Worm (Caenorhabditis elegans) whole organism, young adult: ENCODE data around the gene str-10.

Source experiments
- C06A6.2 ChIP-seq: fragments of 200-800 bp; sonication (Bioruptor generic); conservative IDR thresholded peaks from 2 replicates; pipeline ENCODE4 v1.3.6; 2022; ENCODE audit warnings: missing genetic modification characterization, missing compliant biosample characterization
- C17E4.6 ChIP-seq: fragments of 200-800 bp; sonication (Bioruptor generic); IDR thresholded peaks from 2 replicates; pipeline ENCODE4 v1.3.6; 2022; ENCODE audit warnings: missing genetic modification reagents, missing genetic modification characterization, missing compliant biosample characterization
- F52B5.7 ChIP-seq: sonication (generic microtip); optimal IDR thresholded peaks from 2 replicates; lab custom pipeline; 2016; ENCODE audit warnings: mild to moderate bottlenecking, missing genetic modification characterization, missing compliant biosample characterization
- F55B11.4 ChIP-seq: sonication (generic microtip); optimal IDR thresholded peaks from 2 replicates; lab custom pipeline; 2016; ENCODE audit warnings: missing compliant biosample characterization, missing genetic modification characterization, borderline replicate concordance; ENCODE audit not compliant: insufficient read depth
- F57C9.4 ChIP-seq: sonication (generic microtip); optimal IDR thresholded peaks from 2 replicates; lab custom pipeline; 2017; ENCODE audit warnings: mild to moderate bottlenecking, missing genetic modification characterization, missing compliant biosample characterization
- T07F8.4 ChIP-seq: sonication (generic microtip); optimal IDR thresholded peaks from 2 replicates; lab custom pipeline; 2016; ENCODE audit warnings: mild to moderate bottlenecking, missing genetic modification characterization, moderate library complexity, missing compliant biosample characterization
- T26A5.8 ChIP-seq: sonication (generic microtip); optimal IDR thresholded peaks from 2 replicates; lab custom pipeline; 2016; ENCODE audit warnings: missing genetic modification characterization, missing compliant biosample characterization
- Y95B8A.8 ChIP-seq: fragments of 200-800 bp; sonication (Bioruptor generic); IDR thresholded peaks from 2 replicates; pipeline ENCODE4 v1.3.6; 2022; ENCODE audit warnings: missing genetic modification reagents, missing genetic modification characterization, missing compliant biosample characterization
- ama-1 ChIP-seq, 3 experiments: fragments of 150-350 bp in 1 of 3; sonication (generic microtip) in 2 of 3; optimal IDR thresholded peaks; 2 replicates each; lab custom pipeline; 2014 to 2018; ENCODE audit warnings: missing biosample characterization in 2 of 3, missing genetic modification characterization in 2 of 3, missing genetic modification reagents in 2 of 3
- athp-1 ChIP-seq: sonication (generic microtip); optimal IDR thresholded peaks from 2 replicates; lab custom pipeline; 2017; ENCODE audit warnings: mild to moderate bottlenecking, missing genetic modification characterization, missing compliant biosample characterization
- bed-2 ChIP-seq: fragments of 200-800 bp; sonication (Bioruptor generic); IDR thresholded peaks from 2 replicates; pipeline ENCODE4 v1.3.6; 2022; ENCODE audit warnings: missing genetic modification reagents, missing genetic modification characterization, missing compliant biosample characterization
- cebp-1 ChIP-seq, 2 experiments: fragments of 200-800 bp in 1 of 2; sonication (Bioruptor generic) in 1 of 2; sonication (generic microtip) in 1 of 2; IDR thresholded peaks in 1 of 2; optimal IDR thresholded peaks in 1 of 2; 2 replicates each; pipeline versions ENCODE4 v1.3.6 to Lab custom; 2017 to 2022; ENCODE audit warnings: missing compliant biosample characterization in 2 of 2, missing genetic modification characterization in 2 of 2, mild to moderate bottlenecking in 1 of 2, missing genetic modification reagents in 1 of 2, moderate library complexity in 1 of 2
- ceh-58 ChIP-seq: fragments of 200-800 bp; sonication (Bioruptor generic); IDR thresholded peaks from 2 replicates; pipeline ENCODE4 v1.3.6; 2022; ENCODE audit warnings: missing genetic modification characterization, missing compliant biosample characterization
- ceh-91 ChIP-seq: fragments of 200-800 bp; sonication (Bioruptor generic); IDR thresholded peaks from 2 replicates; pipeline ENCODE4 v1.3.6; 2022; ENCODE audit warnings: missing genetic modification reagents, missing genetic modification characterization, missing compliant biosample characterization
- dox-1 ChIP-seq: fragments of 200-800 bp; sonication (Bioruptor generic); IDR thresholded peaks from 2 replicates; pipeline ENCODE4 v1.3.6; 2022; ENCODE audit warnings: missing genetic modification reagents, missing genetic modification characterization, missing compliant biosample characterization
- egl-18 ChIP-seq: fragments of 200-800 bp; sonication (Bioruptor generic); IDR thresholded peaks from 2 replicates; pipeline ENCODE4 v1.3.6; 2022; ENCODE audit warnings: missing genetic modification reagents, missing genetic modification characterization, missing compliant biosample characterization
- ets-4 ChIP-seq: fragments of 200-800 bp; sonication (Bioruptor generic); optimal IDR thresholded peaks from 2 replicates; lab custom pipeline; 2018; ENCODE audit warnings: mild to moderate bottlenecking, missing genetic modification characterization, missing compliant biosample characterization
- him-1 ChIP-seq: sonication (generic microtip); optimal IDR thresholded peaks from 2 replicates; lab custom pipeline; 2016; ENCODE audit warnings: missing genotype, missing genetic modification reagents, missing genetic modification characterization, missing compliant biosample characterization
- hlh-12 ChIP-seq: sonication (generic microtip); optimal IDR thresholded peaks from 2 replicates; lab custom pipeline; 2016; ENCODE audit warnings: missing genetic modification characterization, missing compliant biosample characterization
- hrde-1 ChIP-seq: sonication (generic microtip); optimal IDR thresholded peaks from 2 replicates; lab custom pipeline; 2016; ENCODE audit warnings: missing genetic modification characterization, mild to moderate bottlenecking, missing compliant biosample characterization, moderate library complexity, missing genotype, missing genetic modification reagents, borderline replicate concordance
- lir-1 ChIP-seq: fragments of 200-800 bp; sonication (Bioruptor generic); conservative IDR thresholded peaks from 2 replicates; pipeline ENCODE4 v1.3.6; 2022; ENCODE audit warnings: missing genetic modification reagents, missing genetic modification characterization, missing compliant biosample characterization
- madf-10 ChIP-seq: sonication (generic microtip); optimal IDR thresholded peaks from 2 replicates; lab custom pipeline; 2016; ENCODE audit warnings: mild to moderate bottlenecking, missing genetic modification characterization, missing compliant biosample characterization
- madf-8 ChIP-seq: fragments of 200-800 bp; sonication (Bioruptor generic); conservative IDR thresholded peaks from 2 replicates; pipeline ENCODE4 v1.3.6; 2022; ENCODE audit warnings: missing genetic modification reagents, missing genetic modification characterization, missing compliant biosample characterization
- mel-28 ChIP-seq: sonication (generic microtip); optimal IDR thresholded peaks from 2 replicates; lab custom pipeline; 2016; ENCODE audit warnings: borderline replicate concordance, mild to moderate bottlenecking, missing genetic modification characterization, missing compliant biosample characterization
- nfya-1 ChIP-seq: sonication (generic microtip); optimal IDR thresholded peaks from 2 replicates; lab custom pipeline; 2017; ENCODE audit warnings: antibody characterized with exemption, missing compliant biosample characterization, missing genetic modification characterization, borderline replicate concordance; ENCODE audit not compliant: insufficient read depth
- nhr-27 ChIP-seq: fragments of 200-800 bp; sonication (Bioruptor generic); optimal IDR thresholded peaks from 2 replicates; lab custom pipeline; 2018; ENCODE audit warnings: mild to moderate bottlenecking, missing genetic modification characterization, moderate library complexity, missing compliant biosample characterization
- nhr-80 ChIP-seq: sonication (generic microtip); optimal IDR thresholded peaks from 2 replicates; lab custom pipeline; 2016; ENCODE audit warnings: missing genetic modification characterization, missing compliant biosample characterization
- rpc-1 ChIP-seq, 2 experiments: fragments of 150-350 bp in 1 of 2; sonication (generic microtip) in 1 of 2; optimal IDR thresholded peaks; 2 replicates each; lab custom pipeline; 2014 to 2018; ENCODE audit warnings: missing biosample characterization in 1 of 2, missing genetic modification characterization in 1 of 2, missing genetic modification reagents in 1 of 2, missing genotype in 1 of 2
- sea-2 ChIP-seq: fragments of 200-800 bp; sonication (Bioruptor generic); IDR thresholded peaks from 2 replicates; pipeline ENCODE4 v1.3.6; 2022; ENCODE audit warnings: missing genetic modification characterization, missing compliant biosample characterization
- somi-1 ChIP-seq: fragments of 200-800 bp; sonication (Bioruptor generic); optimal IDR thresholded peaks from 2 replicates; lab custom pipeline; 2018; ENCODE audit warnings: mild to moderate bottlenecking, missing genetic modification characterization, missing compliant biosample characterization
- tlf-1 ChIP-seq: fragments of 200-800 bp; sonication (Bioruptor generic); optimal IDR thresholded peaks from 2 replicates; lab custom pipeline; 2018; ENCODE audit warnings: mild to moderate bottlenecking, missing genetic modification characterization, missing compliant biosample characterization
- zim-3 ChIP-seq: sonication (generic microtip); optimal IDR thresholded peaks from 2 replicates; lab custom pipeline; 2017; ENCODE audit warnings: mild to moderate bottlenecking, missing genetic modification characterization, moderate library complexity, missing compliant biosample characterization
- ztf-3 ChIP-seq: fragments of 200-800 bp; sonication (Bioruptor generic); optimal IDR thresholded peaks from 2 replicates; lab custom pipeline; 2018; ENCODE audit warnings: mild to moderate bottlenecking, missing genetic modification characterization, missing compliant biosample characterization

Gene str-10

ce11 chrX:13059984-13060383 is 22.4 kb upstream of the str-10 start:
- no peak for TF ChIP-seq madf-8 (GFP tag; lab: Robert Waterston, UW)
- TF ChIP-seq egl-18 = no peak
- no peak for TF ChIP-seq ztf-3 (GFP tag; lab: Kevin White, UChicago)
- peak; percentile 82 for TF ChIP-seq nhr-80 (tag; lab: Kevin White, UChicago)
- no peak for TF ChIP-seq C06A6.2
- no peak for TF ChIP-seq C17E4.6

- TF ChIP-seq T26A5.8 (tag; lab: Kevin White, UChicago) (no peak), sea-2 (GFP tag; lab: Robert Waterston, UW) (no peak), tlf-1 (GFP tag; lab: Kevin White, UChicago) (no peak), ceh-91 (no peak), F57C9.4 (no peak), somi-1 (GFP tag; lab: Kevin White, UChicago) (no peak), bed-2 (GFP tag; lab: Robert Waterston, UW) (no peak), athp-1 (tag; lab: Kevin White, UChicago) (no peak), nfya-1 (no peak)
Observed at ce11 chrX:13061366-13061765, 21.1 kb upstream of the str-10 start.

DNA sequence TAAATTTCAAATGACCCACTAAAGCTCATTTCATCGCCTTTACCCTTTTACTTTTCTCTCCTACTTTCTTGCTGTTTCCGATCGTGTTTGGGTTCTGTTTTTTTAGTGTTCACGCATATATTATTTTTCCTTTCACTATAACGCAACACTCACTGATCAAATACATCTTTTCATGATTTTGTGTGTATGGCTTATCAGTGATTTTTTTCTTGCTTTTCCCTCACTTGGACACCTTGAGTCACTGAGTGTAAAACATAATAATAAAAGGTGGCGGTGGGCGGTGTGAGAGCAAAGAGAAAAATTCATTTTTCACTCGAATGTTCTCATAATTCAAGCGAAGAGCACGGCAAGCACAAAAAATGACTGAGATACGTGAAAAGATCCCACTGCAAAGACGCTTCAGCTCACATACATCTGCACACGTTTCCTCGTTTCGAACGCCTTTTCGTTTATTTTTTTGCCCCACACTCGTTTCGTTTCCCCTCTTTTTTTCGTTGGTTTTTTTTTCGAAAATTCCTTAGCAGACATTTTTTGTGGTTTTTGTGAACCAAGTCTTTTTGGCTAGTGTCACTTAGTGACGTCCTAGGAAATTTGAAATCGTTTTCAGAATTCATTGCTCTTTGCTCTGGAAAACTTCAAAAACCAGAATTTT is 19.4 kb upstream of the str-10 start, which contains the start of gene K03A11.5:
Gene K03A11.5 (plus strand): TSS at position 602 of the 652 bp plus-strand sequence.
- TF ChIP-seq mel-28 (tag; lab: Kevin White, UChicago) (no peak), nhr-80 (tag; lab: Kevin White, UChicago) (peak; percentile 53)
- TF ChIP-seq, all 124 proteins: peak for 1

ce11 chrX:13071120-13071519 is 11.3 kb upstream of the str-10 start, which contains the start of gene cpx-2:
cpx-2 (minus strand) TSS chrX:13071220.
- no peak for TF ChIP-seq hlh-12 (tag; lab: Kevin White, UChicago)
- no peak for TF ChIP-seq nhr-27 (tag; lab: Kevin White, UChicago)
- TF ChIP-seq ama-1 (optimal IDR thresholded peaks at IDR 0.05; lab: Kevin White, UChicago) = no peak
- no peak for TF ChIP-seq ama-1 (GFP tag; optimal IDR thresholded peaks at IDR 0.05; lab: Kevin White, UChicago)
- TF ChIP-seq sea-2 (GFP tag; lab: Robert Waterston, UW) = no peak
- no peak for TF ChIP-seq F55B11.4 (tag; lab: Kevin White, UChicago)
- TF ChIP-seq zim-3 (tag; lab: Kevin White, UChicago) = no peak
- TF ChIP-seq dox-1 = no peak
- no peak for TF ChIP-seq ets-4
- no peak for TF ChIP-seq T07F8.4 (tag; lab: Kevin White, UChicago)
- TF ChIP-seq madf-10 = no peak
- TF ChIP-seq F52B5.7 (tag; lab: Kevin White, UChicago) = no peak
- no peak for TF ChIP-seq rpc-1 (optimal IDR thresholded peaks at IDR 0.05; lab: Kevin White, UChicago)
- TF ChIP-seq rpc-1 (tag; optimal IDR thresholded peaks at IDR 0.05; lab: Kevin White, UChicago) = no peak
- TF ChIP-seq cebp-1 (GFP tag; IDR thresholded peaks at IDR 0.05; lab: Robert Waterston, UW) = no peak
- TF ChIP-seq cebp-1 (tag; optimal IDR thresholded peaks at IDR 0.05; lab: Kevin White, UChicago) = no peak
- no peak for TF ChIP-seq tlf-1 (GFP tag; lab: Kevin White, UChicago)
- no peak for TF ChIP-seq hrde-1 (tag; lab: Kevin White, UChicago)
- no peak for TF ChIP-seq Y95B8A.8
- no peak for TF ChIP-seq lir-1 (GFP tag; lab: Robert Waterston, UW)
- TF ChIP-seq him-1 (tag; lab: Kevin White, UChicago) = no peak
- TF ChIP-seq ceh-58 (GFP tag; lab: Robert Waterston, UW) = no peak
